Worm (Caenorhabditis elegans) whole organism, L2 larva: ENCODE data around the gene grd-9.

Experiments
- C34F6.9 ChIP-seq: fragments of 150-350 bp; optimal IDR thresholded peaks from 2 replicates; lab custom pipeline; 2014; ENCODE audit warnings: missing biosample characterization, missing genetic modification characterization
- R02D3.7 ChIP-seq: fragments of 150-350 bp; optimal IDR thresholded peaks from 2 replicates; lab custom pipeline; 2014; ENCODE audit warnings: missing biosample characterization, missing genetic modification characterization
- Y55F3AM.14 ChIP-seq: fragments of 200-800 bp; sonication (Bioruptor generic); optimal IDR thresholded peaks from 2 replicates; lab custom pipeline; 2018; ENCODE audit warnings: mild to moderate bottlenecking, missing genetic modification characterization, missing compliant biosample characterization
- ama-1 ChIP-seq: fragments of 150-350 bp; optimal IDR thresholded peaks from 2 replicates; lab custom pipeline; 2018; ENCODE audit warnings: inconsistent platforms
- ceh-16 ChIP-seq: fragments of 150-350 bp; optimal IDR thresholded peaks from 2 replicates; lab custom pipeline; 2014; ENCODE audit warnings: missing biosample characterization, missing genetic modification characterization
- ceh-82 ChIP-seq: fragments of 150-350 bp; optimal IDR thresholded peaks from 2 replicates; lab custom pipeline; 2014; ENCODE audit warnings: missing biosample characterization, missing genetic modification characterization
- crh-2 ChIP-seq: sonication (generic microtip); optimal IDR thresholded peaks from 2 replicates; lab custom pipeline; 2017; ENCODE audit warnings: missing biosample characterization, missing genetic modification characterization
- dmd-4 ChIP-seq: sonication (generic microtip); optimal IDR thresholded peaks from 2 replicates; lab custom pipeline; 2017; ENCODE audit warnings: missing biosample characterization, missing genetic modification characterization
- egl-27 ChIP-seq: sonication (generic microtip); optimal IDR thresholded peaks from 3 replicates; lab custom pipeline; 2017; ENCODE audit warnings: missing biosample characterization, missing genetic modification reagents, missing genetic modification characterization
- elt-1 ChIP-seq: fragments of 150-350 bp; optimal IDR thresholded peaks from 2 replicates; lab custom pipeline; 2014; ENCODE audit warnings: missing biosample characterization, missing genetic modification characterization
- lin-11 ChIP-seq: fragments of 150-350 bp; sonication (generic microtip); optimal IDR thresholded peaks from 2 replicates; lab custom pipeline; 2014; ENCODE audit warnings: missing biosample characterization, missing genetic modification characterization, inconsistent platforms, mixed read lengths
- lin-13 ChIP-seq: fragments of 150-350 bp; optimal IDR thresholded peaks from 2 replicates; lab custom pipeline; 2014; ENCODE audit warnings: missing biosample characterization, missing genetic modification reagents, missing genetic modification characterization
- lin-39 ChIP-seq: fragments of 150-350 bp; optimal IDR thresholded peaks from 2 replicates; lab custom pipeline; 2014; ENCODE audit warnings: missing biosample characterization, missing genetic modification reagents, missing genetic modification characterization
- lsy-2 ChIP-seq, 2 experiments: fragments of 150-350 bp in 1 of 2; sonication (generic microtip) in 1 of 2; optimal IDR thresholded peaks; 2 replicates each; lab custom pipeline; 2014 to 2017; ENCODE audit warnings: missing biosample characterization in 2 of 2, missing genetic modification characterization in 2 of 2
- mab-5 ChIP-seq: fragments of 150-350 bp; optimal IDR thresholded peaks from 2 replicates; lab custom pipeline; 2014; ENCODE audit warnings: missing biosample characterization, missing genetic modification characterization
- mbf-1 ChIP-seq: sonication (generic microtip); optimal IDR thresholded peaks from 2 replicates; lab custom pipeline; 2017; ENCODE audit warnings: missing biosample characterization, missing genetic modification characterization
- nhr-10 ChIP-seq: sonication (generic microtip); optimal IDR thresholded peaks from 2 replicates; lab custom pipeline; 2017; ENCODE audit warnings: missing biosample characterization, missing genetic modification characterization
- nhr-11 ChIP-seq: fragments of 150-350 bp; optimal IDR thresholded peaks from 2 replicates; lab custom pipeline; 2014; ENCODE audit warnings: missing biosample characterization, missing genetic modification characterization
- nhr-12 ChIP-seq: fragments of 150-350 bp; optimal IDR thresholded peaks from 2 replicates; lab custom pipeline; 2014; ENCODE audit warnings: missing biosample characterization, missing genetic modification characterization
- nhr-129 ChIP-seq: fragments of 150-350 bp; optimal IDR thresholded peaks from 2 replicates; lab custom pipeline; 2014; ENCODE audit warnings: missing biosample characterization, missing genetic modification characterization
- nhr-21 ChIP-seq: fragments of 150-350 bp; optimal IDR thresholded peaks from 2 replicates; lab custom pipeline; 2014; ENCODE audit warnings: missing biosample characterization, missing genetic modification characterization
- nhr-23 ChIP-seq: fragments of 150-350 bp; optimal IDR thresholded peaks from 2 replicates; lab custom pipeline; 2014; ENCODE audit warnings: missing biosample characterization, missing genetic modification reagents, missing genetic modification characterization
- nhr-237 ChIP-seq: fragments of 150-350 bp; optimal IDR thresholded peaks from 2 replicates; lab custom pipeline; 2014; ENCODE audit warnings: missing biosample characterization, missing genetic modification characterization
- nhr-77 ChIP-seq: fragments of 150-350 bp; optimal IDR thresholded peaks from 2 replicates; lab custom pipeline; 2014; ENCODE audit warnings: missing biosample characterization, missing genetic modification characterization
- peb-1 ChIP-seq: fragments of 150-350 bp; optimal IDR thresholded peaks from 2 replicates; lab custom pipeline; 2014; ENCODE audit warnings: missing biosample characterization, missing genetic modification characterization
- sem-4 ChIP-seq: fragments of 150-350 bp; optimal IDR thresholded peaks from 2 replicates; lab custom pipeline; 2014; ENCODE audit warnings: missing biosample characterization, missing genetic modification reagents, missing genetic modification characterization
- skn-1 ChIP-seq: sonication (generic microtip); optimal IDR thresholded peaks from 2 replicates; lab custom pipeline; 2017; ENCODE audit warnings: missing biosample characterization, missing genetic modification characterization
- sma-3 ChIP-seq: sonication (generic microtip); optimal IDR thresholded peaks from 2 replicates; lab custom pipeline; 2016; ENCODE audit warnings: missing genetic modification reagents, missing genetic modification characterization, missing compliant biosample characterization
- sma-9 ChIP-seq, 2 experiments: fragments of 150-350 bp in 1 of 2; sonication (generic microtip) in 1 of 2; optimal IDR thresholded peaks; 2 replicates each; lab custom pipeline; 2014 to 2016; ENCODE audit warnings: missing genetic modification characterization in 2 of 2, mild to moderate bottlenecking in 1 of 2, missing biosample characterization in 1 of 2, missing compliant biosample characterization in 1 of 2, missing genetic modification reagents in 1 of 2, moderate library complexity in 1 of 2
- unc-55 ChIP-seq: fragments of 150-350 bp; sonication (generic microtip); optimal IDR thresholded peaks from 3 replicates; lab custom pipeline; 2014; ENCODE audit warnings: missing biosample characterization, missing genetic modification reagents, missing genetic modification characterization
- unc-62 ChIP-seq: fragments of 150-350 bp; optimal IDR thresholded peaks from 2 replicates; lab custom pipeline; 2014; ENCODE audit warnings: missing biosample characterization, missing genetic modification reagents, missing genetic modification characterization
- zag-1 ChIP-seq: fragments of 150-350 bp; optimal IDR thresholded peaks from 2 replicates; lab custom pipeline; 2014; ENCODE audit warnings: missing biosample characterization, missing genetic modification characterization
- ztf-11 ChIP-seq: sonication (generic microtip); optimal IDR thresholded peaks from 2 replicates; lab custom pipeline; 2017; ENCODE audit warnings: missing biosample characterization, missing genetic modification characterization
- ztf-4 ChIP-seq: fragments of 150-350 bp; optimal IDR thresholded peaks from 2 replicates; lab custom pipeline; 2014; ENCODE audit warnings: missing biosample characterization, missing genetic modification characterization

Gene grd-9

DNA sequence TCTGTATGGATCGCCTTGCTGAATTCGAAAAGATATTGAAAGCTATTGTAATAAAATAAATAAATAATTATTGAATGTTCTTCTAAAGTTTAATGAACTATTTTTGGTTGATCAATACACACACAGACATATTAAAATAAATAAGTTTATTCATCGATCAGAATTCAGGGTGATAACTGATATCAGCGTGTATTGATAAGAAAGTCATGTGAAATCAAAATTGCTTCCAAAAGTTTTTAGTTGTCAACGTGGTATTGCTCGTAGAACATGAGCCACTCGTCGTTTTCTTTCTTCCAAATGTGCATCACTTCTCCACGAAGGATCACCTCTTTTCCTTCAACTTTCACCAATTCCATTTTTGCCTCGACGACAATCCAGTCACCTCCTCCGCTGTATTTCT, 12.7 kb upstream of the grd-9 start:
- TF ChIP-seq zag-1 (tag; lab: Kevin White, UChicago), result no peak
- no peak for TF ChIP-seq crh-2 (tag; lab: Kevin White, UChicago)
- TF ChIP-seq lin-11 (tag; lab: Kevin White, UChicago), result no peak
- TF ChIP-seq lin-13, result no peak
- no peak for TF ChIP-seq nhr-237 (tag; lab: Kevin White, UChicago)
- TF ChIP-seq ceh-82, result no peak
- TF ChIP-seq nhr-21 (tag; lab: Kevin White, UChicago), result no peak
- TF ChIP-seq egl-27 (tag; lab: Kevin White, UChicago), result no peak
- TF ChIP-seq nhr-12 (tag; lab: Kevin White, UChicago), result no peak
- TF ChIP-seq nhr-23 (tag; lab: Kevin White, UChicago), result no peak
- no peak for TF ChIP-seq unc-55 (GFP tag; lab: Kevin White, UChicago)
- TF ChIP-seq ztf-11 (tag; lab: Kevin White, UChicago), result no peak
- TF ChIP-seq C34F6.9 (tag; lab: Kevin White, UChicago), result no peak

DNA sequence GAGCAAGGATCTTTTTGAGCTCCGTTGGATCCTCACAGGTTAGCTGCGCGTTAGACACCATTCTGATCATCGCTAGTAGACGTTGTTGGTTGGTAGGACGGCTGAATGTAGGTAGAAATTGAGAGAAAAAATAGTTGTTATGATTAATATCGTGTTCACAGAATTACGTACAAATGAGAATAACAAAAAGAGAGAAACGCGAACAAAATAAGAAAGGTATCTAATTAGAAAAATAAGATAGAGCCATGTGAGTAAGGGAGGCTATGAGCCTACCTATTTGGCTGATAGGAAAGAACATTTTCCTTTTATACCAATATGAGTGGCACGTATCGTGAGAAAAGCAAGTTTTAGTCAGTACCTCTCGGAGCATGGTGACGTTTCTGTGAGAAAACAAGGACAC, 11.4 kb upstream of the grd-9 start, which contains the start of gene C04E6.8:
TSS of gene C04E6.8 (minus strand) at position 101 of the 400 bp plus-strand sequence.
- TF ChIP-seq nhr-11 (tag; lab: Kevin White, UChicago) (no peak), lin-39 (tag; lab: Kevin White, UChicago) (no peak), ama-1 (lab: Kevin White, UChicago) (no peak), ceh-16 (tag; lab: Kevin White, UChicago) (no peak), unc-62 (GFP tag; lab: Kevin White, UChicago) (no peak), lsy-2 (tag; optimal IDR thresholded peaks at IDR 0.05; lab: Kevin White, UChicago) (no peak), sma-3 (GFP tag; lab: Kevin White, UChicago) (no peak), Y55F3AM.14 (GFP tag; lab: Kevin White, UChicago) (no peak), elt-1 (tag; lab: Kevin White, UChicago) (no peak), C34F6.9 (tag; lab: Kevin White, UChicago) (no peak), ztf-4 (tag; lab: Kevin White, UChicago) (no peak), skn-1 (tag; lab: Kevin White, UChicago) (no peak)
- TF ChIP-seq, all 48 proteins: peak for 0

- TF ChIP-seq R02D3.7 (tag; lab: Kevin White, UChicago) (no peak), ceh-82 (no peak), ztf-11 (tag; lab: Kevin White, UChicago) (no peak), mab-5 (tag; lab: Kevin White, UChicago) (no peak), nhr-77 (tag; lab: Kevin White, UChicago) (no peak), dmd-4 (tag; lab: Kevin White, UChicago) (no peak), nhr-129 (tag; lab: Kevin White, UChicago) (no peak), unc-62 (GFP tag; lab: Kevin White, UChicago) (no peak), mbf-1 (tag; lab: Kevin White, UChicago) (no peak)
Measured at ce11 chrV:5888820-5889219, 6.3 kb upstream of the grd-9 start.

- TF ChIP-seq sma-9 (GFP tag; optimal IDR thresholded peaks at IDR 0.05; lab: Kevin White, UChicago) (peak; percentile 6), sma-9 (tag; optimal IDR thresholded peaks at IDR 0.05; lab: Kevin White, UChicago) (no peak), nhr-10 (no peak), nhr-12 (tag; lab: Kevin White, UChicago) (no peak), sem-4 (no peak)
Measured at ce11 chrV:5891204-5891603, 3.9 kb upstream of the grd-9 start.

ce11 chrV:5893015-5893414, 2.1 kb upstream of the grd-9 start, which contains the start of gene C04E6.7:
Gene C04E6.7, plus strand, starts transcription at chrV:5893315.
- no peak for TF ChIP-seq peb-1 (tag; lab: Kevin White, UChicago)
- TF ChIP-seq nhr-21 (tag; lab: Kevin White, UChicago), result no peak
- TF ChIP-seq elt-1 (tag; lab: Kevin White, UChicago), result no peak
